Fruit fly (Drosophila melanogaster) whole organism, embryonic: ENCODE data around the gene CG4461.

Source experiments
- CG10462 ChIP-seq: fragments of 200-800 bp; sonication (Bioruptor generic); optimal IDR thresholded peaks from 2 replicates; lab custom pipeline; 2016; ENCODE audit warnings: missing biosample characterization, missing genetic modification characterization
- CG10654 ChIP-seq: fragments of 200-800 bp; sonication (Bioruptor generic); optimal IDR thresholded peaks from 2 replicates; lab custom pipeline; 2016; ENCODE audit warnings: missing biosample characterization, missing genetic modification characterization
- CG11085 ChIP-seq: fragments of 200-800 bp; sonication (Bioruptor generic); IDR thresholded peaks from 2 replicates; pipeline ENCODE4 v1.3.6; 2022; ENCODE audit warnings: missing biosample characterization, missing genetic modification characterization
- CG14014 ChIP-seq: fragments of 200-800 bp; sonication (Bioruptor generic); IDR thresholded peaks from 2 replicates; pipeline ENCODE4 v1.3.6; 2022; ENCODE audit warnings: missing biosample characterization, missing genetic modification characterization
- CG1529 ChIP-seq: fragments of 200-800 bp; sonication (Bioruptor generic); optimal IDR thresholded peaks from 3 replicates; lab custom pipeline; 2018; ENCODE audit warnings: missing biosample characterization, missing genetic modification characterization
- CG15514 ChIP-seq: fragments of 200-800 bp; sonication (Bioruptor generic); optimal IDR thresholded peaks from 3 replicates; lab custom pipeline; 2017; ENCODE audit warnings: missing biosample characterization, missing genetic modification characterization, mild to moderate bottlenecking, moderate library complexity, missing genetic modification reagents
- CG15601 ChIP-seq: fragments of 200-800 bp; sonication (Bioruptor generic); optimal IDR thresholded peaks from 3 replicates; lab custom pipeline; 2019; ENCODE audit warnings: missing biosample characterization, mild to moderate bottlenecking, missing genetic modification characterization, moderate library complexity
- CG1647 ChIP-seq: fragments of 200-800 bp; sonication (Bioruptor generic); optimal IDR thresholded peaks from 3 replicates; lab custom pipeline; 2016; ENCODE audit warnings: missing biosample characterization, missing genetic modification characterization
- CG17912 ChIP-seq: fragments of 200-800 bp; sonication (Bioruptor generic); optimal IDR thresholded peaks from 2 replicates; lab custom pipeline; 2018; ENCODE audit warnings: missing biosample characterization, mild to moderate bottlenecking, missing genetic modification characterization
- CG18764 ChIP-seq: fragments of 200-800 bp; sonication (Bioruptor generic); optimal IDR thresholded peaks from 3 replicates; lab custom pipeline; 2016; ENCODE audit warnings: missing biosample characterization, missing genetic modification characterization
- CG2120 ChIP-seq: fragments of 200-800 bp; sonication (Bioruptor generic); optimal IDR thresholded peaks from 3 replicates; lab custom pipeline; 2016; ENCODE audit warnings: missing biosample characterization, missing genetic modification characterization
- CG30020 ChIP-seq: fragments of 200-800 bp; optimal IDR thresholded peaks from 2 replicates; lab custom pipeline; 2019; ENCODE audit warnings: missing biosample characterization, mild to moderate bottlenecking, missing genetic modification characterization, moderate library complexity
- CG3726 ChIP-seq: fragments of 200-800 bp; sonication (Bioruptor generic); IDR thresholded peaks from 3 replicates; pipeline ENCODE4, ENCODE4 v1.3.6; 2022; ENCODE audit warnings: missing biosample characterization, missing genetic modification characterization
- CG4328 ChIP-seq: fragments of 200-800 bp; sonication (Bioruptor generic); optimal IDR thresholded peaks from 3 replicates; lab custom pipeline; 2017; ENCODE audit warnings: missing biosample characterization, missing genetic modification reagents, missing genetic modification characterization
- CG8359 ChIP-seq: fragments of 200-800 bp; sonication (Bioruptor generic); optimal IDR thresholded peaks from 2 replicates; lab custom pipeline; 2017; ENCODE audit warnings: missing biosample characterization, mild to moderate bottlenecking, missing genetic modification characterization, borderline replicate concordance
- Dad ChIP-seq: fragments of 200-800 bp; sonication (Bioruptor generic); optimal IDR thresholded peaks from 3 replicates; lab custom pipeline; 2016; ENCODE audit warnings: missing biosample characterization, missing genetic modification characterization
- Drgx ChIP-seq: fragments of 200-800 bp; sonication (Bioruptor generic); IDR thresholded peaks from 2 replicates; pipeline ENCODE4 v1.3.6; 2022; ENCODE audit warnings: missing biosample characterization, missing genetic modification characterization
- ERR ChIP-seq: fragments of 200-800 bp; sonication (Bioruptor generic); optimal IDR thresholded peaks from 2 replicates; lab custom pipeline; 2016; ENCODE audit warnings: missing biosample characterization, missing genetic modification characterization
- Elba2 ChIP-seq: fragments of 200-800 bp; sonication (Bioruptor generic); optimal IDR thresholded peaks from 3 replicates; lab custom pipeline; 2016; ENCODE audit warnings: missing biosample characterization, missing genetic modification characterization
- Gug ChIP-seq: fragments of 200-800 bp; sonication (Bioruptor generic); IDR thresholded peaks from 4 replicates; pipeline ENCODE4 v1.3.6; 2022; ENCODE audit warnings: missing biosample characterization, missing genetic modification characterization
- HLH3B ChIP-seq: fragments of 200-800 bp; sonication (Bioruptor generic); IDR thresholded peaks from 2 replicates; pipeline ENCODE4 v1.3.6; 2022; ENCODE audit warnings: missing biosample characterization, missing genetic modification characterization
- HLH4C ChIP-seq: fragments of 200-800 bp; sonication (Bioruptor generic); IDR thresholded peaks from 3 replicates; pipeline ENCODE4 v1.3.6; 2022; ENCODE audit warnings: missing biosample characterization, missing genetic modification characterization; ENCODE audit not compliant: partially characterized antibody
- Hr39 ChIP-seq: fragments of >200 bp; optimal IDR thresholded peaks from 2 replicates; lab custom pipeline; 2017
- Hr51 ChIP-seq, 2 experiments: fragments of 200-800 bp; sonication (Bioruptor generic); optimal IDR thresholded peaks; 2 replicates in 1 of 2; 3 replicates in 1 of 2; lab custom pipeline; 2016 to 2018; ENCODE audit warnings: missing biosample characterization in 2 of 2, missing genetic modification characterization in 2 of 2, mild to moderate bottlenecking in 1 of 2, moderate library complexity in 1 of 2
- Kr ChIP-seq: fragments of 200-800 bp; sonication (Bioruptor generic); optimal IDR thresholded peaks from 2 replicates; lab custom pipeline; 2017; ENCODE audit warnings: missing biosample characterization, mild to moderate bottlenecking, missing genetic modification characterization
- Lhr ChIP-seq: fragments of 200-800 bp; sonication (Bioruptor generic); optimal IDR thresholded peaks from 3 replicates; lab custom pipeline; 2017; ENCODE audit warnings: mild to moderate bottlenecking, missing biosample characterization, missing genetic modification reagents, missing genetic modification characterization
- Oaz ChIP-seq: fragments of 200-800 bp; sonication (Bioruptor generic); IDR thresholded peaks from 2 replicates; pipeline ENCODE4 v1.3.6; 2022; ENCODE audit warnings: missing biosample characterization, missing genetic modification characterization
- Oli ChIP-seq: fragments of 200-800 bp; sonication (Bioruptor generic); optimal IDR thresholded peaks from 2 replicates; lab custom pipeline; 2018; ENCODE audit warnings: missing biosample characterization, mild to moderate bottlenecking, missing genetic modification characterization, moderate library complexity
- Opbp ChIP-seq: fragments of 200-800 bp; sonication (Bioruptor generic); IDR thresholded peaks from 3 replicates; pipeline ENCODE4 v1.3.6; 2022; ENCODE audit warnings: missing biosample characterization, missing genetic modification characterization; ENCODE audit not compliant: partially characterized antibody
- Sox100B ChIP-seq: fragments of 200-800 bp; sonication (Bioruptor generic); optimal IDR thresholded peaks from 3 replicates; lab custom pipeline; 2018; ENCODE audit warnings: missing biosample characterization, mild to moderate bottlenecking, missing genetic modification characterization
- Sox102F ChIP-seq: fragments of 200-800 bp; sonication (Bioruptor generic); optimal IDR thresholded peaks from 2 replicates; lab custom pipeline; 2018; ENCODE audit warnings: missing biosample characterization, mild to moderate bottlenecking, missing genetic modification characterization, moderate library complexity
- Sry-δ ChIP-seq: fragments of 200-800 bp; sonication (Bioruptor generic); optimal IDR thresholded peaks from 2 replicates; lab custom pipeline; 2016; ENCODE audit warnings: missing biosample characterization, missing genetic modification characterization
- Trl ChIP-seq, 3 experiments: fragments of >200 bp in 2 of 3; fragments of 200-800 bp in 1 of 3; sonication (Bioruptor generic) in 1 of 3; optimal IDR thresholded peaks; 2 replicates in 1 of 3; 3 replicates in 2 of 3; lab custom pipeline; 2016 to 2017; ENCODE audit warnings: missing biosample characterization in 1 of 3, missing genetic modification characterization in 1 of 3
- amos ChIP-seq: fragments of 200-800 bp; sonication (Bioruptor generic); IDR thresholded peaks from 2 replicates; pipeline ENCODE4 v1.3.6; 2022; ENCODE audit warnings: missing biosample characterization, missing genetic modification characterization; ENCODE audit not compliant: partially characterized antibody
- ci ChIP-seq: fragments of 200-800 bp; sonication (Bioruptor generic); IDR thresholded peaks from 3 replicates; pipeline ENCODE4 v1.3.6; 2022; ENCODE audit warnings: missing biosample characterization, missing genetic modification characterization
- crc ChIP-seq: fragments of 200-800 bp; sonication (Bioruptor generic); optimal IDR thresholded peaks from 2 replicates; lab custom pipeline; 2016; ENCODE audit warnings: missing biosample characterization, missing genetic modification characterization
- da ChIP-seq: fragments of 200-800 bp; sonication (Bioruptor generic); optimal IDR thresholded peaks from 2 replicates; lab custom pipeline; 2016; ENCODE audit warnings: missing biosample characterization, missing genetic modification characterization
- dmrt11E ChIP-seq: fragments of 200-800 bp; sonication (Bioruptor generic); optimal IDR thresholded peaks from 3 replicates; lab custom pipeline; 2018; ENCODE audit warnings: missing biosample characterization, mild to moderate bottlenecking, missing genetic modification characterization, moderate library complexity
- fd102C ChIP-seq: fragments of 200-800 bp; sonication (Bioruptor generic); optimal IDR thresholded peaks from 2 replicates; lab custom pipeline; 2018; ENCODE audit warnings: missing biosample characterization, mild to moderate bottlenecking, missing genetic modification characterization, moderate library complexity
- fd96Cb ChIP-seq: fragments of 200-800 bp; sonication (Bioruptor generic); optimal IDR thresholded peaks from 2 replicates; lab custom pipeline; 2018; ENCODE audit warnings: missing biosample characterization, mild to moderate bottlenecking, missing genetic modification characterization, moderate library complexity
- mld ChIP-seq: fragments of 200-800 bp; sonication (Bioruptor generic); IDR thresholded peaks from 3 replicates; pipeline ENCODE4 v1.3.6; 2022; ENCODE audit warnings: missing biosample characterization, missing genetic modification characterization; ENCODE audit not compliant: partially characterized antibody
- org-1 ChIP-seq: fragments of 200-800 bp; sonication (Bioruptor generic); optimal IDR thresholded peaks from 2 replicates; lab custom pipeline; 2017; ENCODE audit warnings: missing biosample characterization, missing genetic modification characterization
- pan ChIP-seq, 4 experiments: fragments of >200 bp in 3 of 4; fragments of 200-800 bp in 1 of 4; sonication (Bioruptor generic) in 1 of 4; optimal IDR thresholded peaks in 3 of 4; IDR thresholded peaks in 1 of 4; 2 replicates each; pipeline versions ENCODE4 v1.3.6 to Lab custom; 2017 to 2022; ENCODE audit warnings: missing biosample characterization in 2 of 4, missing genetic modification characterization in 2 of 4, mixed read lengths in 1 of 4
- sens ChIP-seq: fragments of 200-800 bp; sonication (Bioruptor generic); peaks from one replicate; lab custom pipeline; 2016; ENCODE audit warnings: missing biosample characterization, missing genetic modification characterization
- sens-2 ChIP-seq: fragments of 200-800 bp; sonication (Bioruptor generic); IDR thresholded peaks from 2 replicates; pipeline ENCODE4 v1.3.6; 2022; ENCODE audit warnings: missing biosample characterization, missing genetic modification characterization
- trem ChIP-seq: fragments of 200-800 bp; optimal IDR thresholded peaks from 3 replicates; lab custom pipeline; 2019; ENCODE audit warnings: missing biosample characterization, mild to moderate bottlenecking, missing genetic modification characterization, moderate library complexity
- tup ChIP-seq: fragments of 200-800 bp; sonication (Bioruptor generic); optimal IDR thresholded peaks from 2 replicates; lab custom pipeline; 2016; ENCODE audit warnings: missing biosample characterization, mild to moderate bottlenecking, missing genetic modification characterization, moderate library complexity
- unc-4 ChIP-seq: fragments of 200-800 bp; sonication (Bioruptor generic); IDR thresholded peaks from 2 replicates; pipeline ENCODE4 v1.3.6; 2022; ENCODE audit warnings: missing biosample characterization, missing genetic modification characterization; ENCODE audit not compliant: partially characterized antibody
- zfh1 ChIP-seq: fragments of 200-800 bp; sonication (Bioruptor generic); IDR thresholded peaks from 3 replicates; pipeline ENCODE4 v1.3.6; 2022; ENCODE audit warnings: missing biosample characterization, missing genetic modification characterization
- zfh2 ChIP-seq: fragments of 200-800 bp; sonication (Bioruptor generic); optimal IDR thresholded peaks from 2 replicates; lab custom pipeline; 2016; ENCODE audit warnings: missing biosample characterization, missing genetic modification characterization

The CG4461 gene

dm6 chr3L:9425838-9426237 is 50.6 kb downstream of the CG4461 start (continued):
- TF ChIP-seq Oaz (GFP tag; lab: Robert Waterston, UW) (no peak), Hr39 (lab: Kevin White, UChicago) (no peak), CG14014 (GFP tag; lab: Robert Waterston, UW) (no peak; the same call in 1 of the 2 replicates), dmrt11E (no peak), trem (tag; lab: Kevin White, UChicago) (no peak), sens-2 (GFP tag; lab: Robert Waterston, UW) (no peak), fd102C (no peak), CG2120 (GFP tag; lab: Kevin White, UChicago) (no peak), Oli (tag; lab: Kevin White, UChicago) (peak; percentile 21), Sry-δ (no peak), Elba2 (GFP tag; lab: Kevin White, UChicago) (no peak), zfh1 (no peak), CG10654 (GFP tag; lab: Kevin White, UChicago) (no peak), CG10462 (GFP tag; lab: Kevin White, UChicago) (no peak), Opbp (GFP tag; lab: Robert Waterston, UW) (no peak), CG17912 (GFP tag; lab: Kevin White, UChicago) (no peak), sens (GFP tag; lab: Kevin White, UChicago) (peak; percentile 61), tup (GFP tag; lab: Kevin White, UChicago) (no peak), CG15601 (tag; lab: Kevin White, UChicago) (peak; percentile 10), unc-4 (GFP tag; lab: Robert Waterston, UW) (no peak), CG8359 (GFP tag; lab: Kevin White, UChicago) (no peak), Lhr (GFP tag; lab: Kevin White, UChicago) (no peak), pan (optimal IDR thresholded peaks at IDR 0.05; lab: Kevin White, UChicago) (no peak), pan (GFP tag; optimal IDR thresholded peaks at IDR 0.05 in 1 of 2, IDR thresholded peaks at IDR 0.05 in 1 of 2) (peak in 1 of 2 experiments; percentile 24), CG3726 (GFP tag; lab: Robert Waterston, UW) (no peak), ERR (no peak), Kr (no peak), Drgx (peak; percentile 25; the same call in 1 of the 2 replicates), CG30020 (tag; lab: Kevin White, UChicago) (no peak), Gug (no peak), HLH4C (GFP tag; lab: Robert Waterston, UW) (no peak), CG11085 (GFP tag; lab: Robert Waterston, UW) (no peak), Sox100B (GFP tag; lab: Kevin White, UChicago) (peak; percentile 42), da (GFP tag; lab: Kevin White, UChicago) (no peak), org-1 (GFP tag; lab: Kevin White, UChicago) (no peak), CG1647 (GFP tag; lab: Kevin White, UChicago) (no peak), mld (GFP tag; lab: Robert Waterston, UW) (no peak), Trl (optimal IDR thresholded peaks at IDR 0.05; lab: Kevin White, UChicago) (no peak), Trl (GFP tag; optimal IDR thresholded peaks at IDR 0.05; lab: Kevin White, UChicago) (no peak), crc (GFP tag; lab: Kevin White, UChicago) (no peak), Dad (no peak), ci (GFP tag; lab: Robert Waterston, UW) (peak; percentile 50; the same call in 1 of the 3 replicates), CG18764 (GFP tag; lab: Kevin White, UChicago) (no peak), CG1529 (GFP tag; lab: Kevin White, UChicago) (no peak), fd96Cb (tag; lab: Kevin White, UChicago) (no peak), CG4328 (GFP tag; lab: Kevin White, UChicago) (peak; percentile 32), HLH3B (GFP tag; lab: Robert Waterston, UW) (no peak), CG15514 (GFP tag; lab: Kevin White, UChicago) (no peak), amos (GFP tag; lab: Robert Waterston, UW) (no peak), Hr51 (GFP tag; optimal IDR thresholded peaks at IDR 0.05; lab: Kevin White, UChicago) (peak in 1 of 2 experiments; percentile 40), Sox102F (peak; percentile 32), zfh2 (GFP tag; lab: Kevin White, UChicago) (no peak)
